Worm (Caenorhabditis elegans) whole organism, mixed stage, embryonic: ENCODE results near the gene W03F8.4.

Experiments
- M03D4.4 ChIP-seq: sonication (generic microtip); optimal IDR thresholded peaks from 2 replicates; lab custom pipeline; 2017; ENCODE audit warnings: mild to moderate bottlenecking, missing genetic modification characterization, missing compliant biosample characterization
- bed-3 ChIP-seq: fragments of 200-800 bp; sonication (Bioruptor generic); optimal IDR thresholded peaks from 3 replicates; lab custom pipeline; 2018; ENCODE audit warnings: mild to moderate bottlenecking, missing genetic modification characterization, moderate library complexity, missing compliant biosample characterization
- blmp-1 ChIP-seq: fragments of 150-350 bp; optimal IDR thresholded peaks from 2 replicates; lab custom pipeline; 2014; ENCODE audit warnings: missing biosample characterization, missing genetic modification characterization
- ceh-39 ChIP-seq: fragments of 150-350 bp; optimal IDR thresholded peaks from 2 replicates; lab custom pipeline; 2014; ENCODE audit warnings: missing biosample characterization, missing genetic modification characterization
- ceh-43 ChIP-seq: fragments of 200-800 bp; sonication (Bioruptor generic); optimal IDR thresholded peaks from 2 replicates; lab custom pipeline; 2018; ENCODE audit warnings: mild to moderate bottlenecking, missing genetic modification characterization, moderate library complexity, missing compliant biosample characterization
- ceh-83 ChIP-seq: fragments of 200-800 bp; sonication (Bioruptor generic); optimal IDR thresholded peaks from 2 replicates; lab custom pipeline; 2018; ENCODE audit warnings: mild to moderate bottlenecking, missing genetic modification characterization, missing compliant biosample characterization
- ces-1 ChIP-seq: fragments of 150-350 bp; optimal IDR thresholded peaks from 2 replicates; lab custom pipeline; 2014; ENCODE audit warnings: missing biosample characterization, missing genetic modification reagents, missing genetic modification characterization
- cnd-1 ChIP-seq: fragments of 200-800 bp; sonication (Bioruptor generic); optimal IDR thresholded peaks from 2 replicates; lab custom pipeline; 2018; ENCODE audit warnings: mild to moderate bottlenecking, missing genetic modification characterization, missing compliant biosample characterization
- drap-1 ChIP-seq: fragments of 200-800 bp; sonication (Bioruptor generic); optimal IDR thresholded peaks from 3 replicates; lab custom pipeline; 2018; ENCODE audit warnings: mild to moderate bottlenecking, missing genetic modification characterization, missing compliant biosample characterization
- elt-1 ChIP-seq: sonication (generic microtip); optimal IDR thresholded peaks from 2 replicates; lab custom pipeline; 2017; ENCODE audit warnings: missing genetic modification characterization, mild to moderate bottlenecking, missing compliant biosample characterization, antibody characterized with exemption, moderate library complexity, borderline replicate concordance; ENCODE audit not compliant: insufficient read depth
- flh-1 ChIP-seq: fragments of 200-800 bp; sonication (Bioruptor generic); optimal IDR thresholded peaks from 2 replicates; lab custom pipeline; 2018; ENCODE audit warnings: mild to moderate bottlenecking, missing genetic modification characterization, moderate library complexity, missing compliant biosample characterization
- lsy-2 ChIP-seq: fragments of 150-350 bp; optimal IDR thresholded peaks from 2 replicates; lab custom pipeline; 2014; ENCODE audit warnings: missing biosample characterization, missing genetic modification characterization
- mab-5 ChIP-seq: fragments of 150-350 bp; optimal IDR thresholded peaks from 2 replicates; lab custom pipeline; 2014; ENCODE audit warnings: missing biosample characterization, missing genetic modification characterization
- mep-1 ChIP-seq: fragments of 150-350 bp; optimal IDR thresholded peaks from 2 replicates; lab custom pipeline; 2017; ENCODE audit warnings: missing biosample characterization, missing genetic modification reagents, missing genetic modification characterization, inconsistent platforms
- mls-2 ChIP-seq: sonication (generic microtip); optimal IDR thresholded peaks from 2 replicates; lab custom pipeline; 2016; ENCODE audit warnings: mild to moderate bottlenecking, missing genetic modification characterization, moderate library complexity, missing compliant biosample characterization
- nhr-12 ChIP-seq: fragments of 150-350 bp; optimal IDR thresholded peaks from 2 replicates; lab custom pipeline; 2014; ENCODE audit warnings: missing biosample characterization, missing genetic modification characterization
- nhr-2 ChIP-seq: fragments of 150-350 bp; optimal IDR thresholded peaks from 2 replicates; lab custom pipeline; 2014; ENCODE audit warnings: missing biosample characterization, missing genetic modification characterization
- nhr-237 ChIP-seq: fragments of 150-350 bp; optimal IDR thresholded peaks from 2 replicates; lab custom pipeline; 2014; ENCODE audit warnings: missing biosample characterization, missing genetic modification characterization
- nhr-28 ChIP-seq: fragments of 150-350 bp; optimal IDR thresholded peaks from 2 replicates; lab custom pipeline; 2014; ENCODE audit warnings: missing biosample characterization, missing genetic modification characterization
- nhr-76 ChIP-seq: sonication (generic microtip); optimal IDR thresholded peaks from 2 replicates; lab custom pipeline; 2017; ENCODE audit warnings: missing biosample characterization, missing genetic modification characterization
- pha-4 ChIP-seq: fragments of 150-350 bp; optimal IDR thresholded peaks from 2 replicates; lab custom pipeline; 2018; ENCODE audit warnings: missing biosample characterization, missing genetic modification reagents, missing genetic modification characterization
- sem-2 ChIP-seq: fragments of 200-800 bp; sonication (Bioruptor generic); optimal IDR thresholded peaks from 2 replicates; lab custom pipeline; 2018; ENCODE audit warnings: mild to moderate bottlenecking, missing genetic modification characterization, missing compliant biosample characterization
- snpc-4 ChIP-seq: fragments of 150-350 bp; optimal IDR thresholded peaks from 2 replicates; lab custom pipeline; 2014; ENCODE audit warnings: missing biosample characterization, missing genetic modification characterization
- sptf-1 ChIP-seq: sonication (generic microtip); optimal IDR thresholded peaks from 2 replicates; lab custom pipeline; 2017; ENCODE audit warnings: mild to moderate bottlenecking, missing genetic modification characterization, moderate library complexity, missing compliant biosample characterization
- tbx-8 ChIP-seq: fragments of 200-800 bp; sonication (Bioruptor generic); optimal IDR thresholded peaks from 2 replicates; lab custom pipeline; 2018; ENCODE audit warnings: mild to moderate bottlenecking, missing genetic modification characterization, moderate library complexity, missing compliant biosample characterization
- unc-39 ChIP-seq: fragments of 150-350 bp; optimal IDR thresholded peaks from 2 replicates; lab custom pipeline; 2014; ENCODE audit warnings: missing biosample characterization, missing genetic modification characterization
- unc-62 ChIP-seq: fragments of 150-350 bp; optimal IDR thresholded peaks from 2 replicates; lab custom pipeline; 2014; ENCODE audit warnings: missing biosample characterization, missing genetic modification reagents, missing genetic modification characterization
- zip-8 ChIP-seq: fragments of 150-350 bp; optimal IDR thresholded peaks from 2 replicates; lab custom pipeline; 2014; ENCODE audit warnings: missing biosample characterization, missing genetic modification characterization
- ztf-11 ChIP-seq: fragments of 150-350 bp; optimal IDR thresholded peaks from 2 replicates; lab custom pipeline; 2014; ENCODE audit warnings: missing biosample characterization, missing genetic modification characterization

W03F8.4 gene

DNA sequence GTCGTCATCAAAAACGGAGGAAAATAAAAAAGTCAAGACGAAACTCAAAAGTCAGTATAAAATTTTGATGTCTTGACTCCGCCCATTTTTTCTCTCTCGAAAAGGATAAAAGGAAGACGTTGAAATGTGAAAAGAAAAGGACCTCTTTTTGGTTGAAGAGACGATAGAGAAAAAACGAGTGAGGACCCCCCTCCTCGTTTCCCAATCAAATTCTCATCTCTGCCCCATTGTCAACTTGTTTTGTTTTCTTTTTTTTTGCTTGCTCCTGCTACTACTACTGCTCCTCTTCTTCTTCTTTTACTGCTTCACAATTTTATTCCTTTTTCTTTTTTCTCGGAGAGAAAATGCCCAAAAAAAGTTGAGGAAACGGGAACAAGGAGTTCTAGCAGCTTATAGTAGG is 46.1 kb upstream of the W03F8.4 start:
- TF ChIP-seq nhr-2 (tag; lab: Kevin White, UChicago), result no peak
- TF ChIP-seq ces-1 (GFP tag; lab: Kevin White, UChicago), result peak; percentile 88

DNA sequence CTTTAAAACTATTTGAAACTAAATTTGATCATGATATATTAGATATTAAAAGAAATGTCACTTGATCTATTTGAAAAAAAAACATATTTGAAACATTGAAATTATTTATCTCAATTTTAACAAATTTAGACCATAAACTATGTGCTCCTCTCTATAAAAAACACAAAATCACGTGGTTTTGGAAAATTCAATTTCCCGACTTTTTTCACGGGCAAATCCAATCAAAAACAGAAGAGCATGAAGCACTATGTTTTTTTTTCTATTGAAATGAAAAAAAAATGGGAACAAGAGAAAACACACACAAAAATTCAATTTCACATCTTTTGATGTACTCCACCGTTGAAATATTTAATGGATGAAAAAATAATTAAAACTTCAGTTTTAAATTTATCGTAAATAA is 44.7 kb upstream of the W03F8.4 start:
- TF ChIP-seq mab-5 (tag; lab: Kevin White, UChicago) (no peak), ces-1 (GFP tag; lab: Kevin White, UChicago) (peak; percentile 44)

DNA sequence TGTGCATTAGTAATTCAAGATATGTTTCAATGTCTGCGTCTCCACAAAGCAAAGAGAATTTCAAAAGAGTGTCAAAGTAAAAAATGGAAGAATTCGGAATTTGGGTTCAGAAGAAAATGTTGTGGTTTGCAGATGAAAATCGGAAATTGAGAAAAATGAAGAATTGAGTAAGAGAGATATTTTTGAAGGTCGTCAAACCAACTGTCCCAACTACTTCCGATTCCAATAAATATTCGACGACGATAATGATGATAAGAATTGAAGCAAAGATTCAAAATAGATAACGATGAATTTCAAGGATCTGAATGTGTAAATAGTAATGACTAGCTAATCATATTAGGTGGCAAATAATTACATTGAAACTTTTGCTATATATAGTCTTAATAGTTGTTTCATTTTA is 44.0 kb upstream of the W03F8.4 start:
- TF ChIP-seq drap-1 (no peak), zip-8 (tag; lab: Kevin White, UChicago) (no peak), ceh-43 (GFP tag; lab: Kevin White, UChicago) (no peak), unc-39 (tag; lab: Kevin White, UChicago) (no peak), ceh-83 (GFP tag; lab: Kevin White, UChicago) (no peak), pha-4 (tag; lab: Kevin White, UChicago) (no peak), M03D4.4 (tag; lab: Kevin White, UChicago) (no peak), nhr-237 (no peak)

DNA sequence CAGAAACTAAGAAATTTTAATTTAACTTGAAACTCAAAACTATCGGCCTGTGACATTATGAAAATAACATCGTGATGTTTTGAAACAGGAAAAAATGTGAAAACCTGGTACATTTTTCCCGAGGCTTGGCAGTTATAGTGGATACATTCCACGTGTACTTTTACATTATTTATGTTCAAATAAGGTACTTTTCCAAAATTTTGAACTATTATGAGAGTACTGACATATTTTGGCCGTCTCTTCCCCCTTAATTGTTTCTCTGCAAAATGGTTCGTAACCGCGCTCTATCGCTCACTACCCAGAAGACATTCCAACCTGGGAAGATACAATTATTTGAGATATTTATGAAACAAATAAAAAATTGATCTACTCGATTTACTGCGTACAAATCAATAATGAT is 34.1 kb upstream of the W03F8.4 start, which contains the start of gene C24D10.5:
Gene C24D10.5 (plus strand): TSS at position 301 of the 400 bp plus-strand sequence.
- TF ChIP-seq nhr-237 (no peak), cnd-1 (tag; lab: Kevin White, UChicago) (no peak), ceh-83 (GFP tag; lab: Kevin White, UChicago) (no peak), elt-1 (tag; lab: Kevin White, UChicago) (no peak), unc-39 (tag; lab: Kevin White, UChicago) (no peak), ceh-39 (tag; lab: Kevin White, UChicago) (no peak), ces-1 (GFP tag; lab: Kevin White, UChicago) (no peak), nhr-76 (no peak), tbx-8 (GFP tag; lab: Kevin White, UChicago) (no peak)

DNA sequence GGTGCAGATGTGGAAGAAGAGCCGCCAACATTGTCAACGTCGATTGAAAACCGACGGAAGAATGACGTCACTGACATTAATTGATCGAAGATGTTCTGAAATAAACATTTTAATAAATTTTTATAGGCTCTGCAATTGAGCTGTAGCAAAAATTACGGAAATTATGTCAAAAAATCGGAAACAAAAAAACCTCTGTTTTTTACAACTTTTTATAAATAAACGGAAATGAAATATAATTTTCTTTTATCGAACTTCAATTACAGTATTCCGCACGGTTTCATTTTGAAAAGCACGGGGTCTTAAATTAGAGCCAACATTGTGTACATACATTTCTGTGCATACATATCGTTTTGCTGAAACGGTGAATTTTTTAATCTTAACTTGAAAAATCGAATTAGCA is 31.5 kb upstream of the W03F8.4 start, which contains the start of gene soc-2:
Gene soc-2 (minus strand): TSS at position 101 of the 400 bp plus-strand sequence.
- TF ChIP-seq sem-2 (GFP tag; lab: Kevin White, UChicago) (no peak), ztf-11 (tag; lab: Kevin White, UChicago) (no peak), nhr-2 (tag; lab: Kevin White, UChicago) (no peak), nhr-28 (tag; lab: Kevin White, UChicago) (no peak), M03D4.4 (tag; lab: Kevin White, UChicago) (no peak), bed-3 (GFP tag; lab: Kevin White, UChicago) (no peak), sptf-1 (tag; lab: Kevin White, UChicago) (no peak), zip-8 (tag; lab: Kevin White, UChicago) (no peak), tbx-8 (GFP tag; lab: Kevin White, UChicago) (no peak), ces-1 (GFP tag; lab: Kevin White, UChicago) (no peak), mep-1 (tag; lab: Kevin White, UChicago) (no peak), nhr-12 (tag; lab: Kevin White, UChicago) (no peak), snpc-4 (tag; lab: Kevin White, UChicago) (no peak), lsy-2 (no peak), elt-1 (tag; lab: Kevin White, UChicago) (no peak)
- TF ChIP-seq, all 35 proteins: peak for 0

DNA sequence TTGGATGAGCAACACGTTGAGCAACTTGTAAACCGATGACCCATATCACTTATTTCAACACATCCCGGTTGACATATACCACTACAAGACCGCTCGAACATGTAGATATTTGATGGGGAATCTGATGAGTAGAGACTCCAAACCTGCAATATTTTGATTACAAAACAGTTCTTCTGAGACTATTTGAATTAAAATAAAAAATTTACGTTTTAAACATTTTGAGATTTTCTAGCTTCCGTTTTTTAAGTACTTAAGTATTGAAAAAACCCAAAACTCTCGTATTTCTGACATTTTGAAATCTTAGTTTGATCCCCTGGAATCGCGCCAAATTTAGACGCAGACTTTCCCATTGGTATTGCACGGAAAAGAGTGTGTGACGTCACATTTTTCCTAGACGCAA is 26.7 kb upstream of the W03F8.4 start, which contains the start of gene C24D10.49:
Gene C24D10.49 (minus strand): TSS at position 101 of the 400 bp plus-strand sequence.
- no peak for TF ChIP-seq unc-62
- TF ChIP-seq zip-8 (tag; lab: Kevin White, UChicago), result peak; percentile 58

DNA sequence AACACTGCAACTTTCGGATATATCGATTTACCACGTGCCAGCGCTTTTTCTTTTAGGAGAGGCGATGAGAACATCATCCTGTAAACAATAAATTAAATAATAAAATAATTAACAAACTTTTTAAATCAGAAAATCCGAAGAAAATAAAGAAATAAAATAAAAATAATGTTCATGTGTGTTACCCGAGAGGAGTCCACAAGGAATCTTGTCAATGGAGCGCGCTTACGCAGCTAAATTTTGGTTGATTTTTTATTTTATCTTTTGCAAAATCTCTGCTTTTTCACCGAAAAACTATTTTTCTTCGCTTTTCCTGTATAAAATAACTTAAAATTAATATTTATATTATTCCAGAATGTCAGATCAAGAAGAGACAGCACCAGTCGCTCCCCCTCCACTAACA is 23.8 kb upstream of the W03F8.4 start, which contains the start of the genes C24D10.6 and C24D10.4:
Gene C24D10.6 (minus strand): TSS at position 78 of the 400 bp plus-strand sequence.
Gene C24D10.4 (plus strand): TSS at position 352 of the 400 bp plus-strand sequence.
- TF ChIP-seq zip-8 (tag; lab: Kevin White, UChicago) (no peak), elt-1 (tag; lab: Kevin White, UChicago) (peak; percentile 37), lsy-2 (no peak), snpc-4 (tag; lab: Kevin White, UChicago) (no peak), blmp-1 (tag; lab: Kevin White, UChicago) (no peak), ces-1 (GFP tag; lab: Kevin White, UChicago) (peak; percentile 22), flh-1 (no peak), mls-2 (no peak), sem-2 (GFP tag; lab: Kevin White, UChicago) (no peak), M03D4.4 (tag; lab: Kevin White, UChicago) (no peak)
